Fruit fly (Drosophila melanogaster): ENCODE measurements around the gene CG31279.
A peak's percentile ranks its signal among the peaks of the same experiment; 100 is the strongest.

Gene CG31279

DNA sequence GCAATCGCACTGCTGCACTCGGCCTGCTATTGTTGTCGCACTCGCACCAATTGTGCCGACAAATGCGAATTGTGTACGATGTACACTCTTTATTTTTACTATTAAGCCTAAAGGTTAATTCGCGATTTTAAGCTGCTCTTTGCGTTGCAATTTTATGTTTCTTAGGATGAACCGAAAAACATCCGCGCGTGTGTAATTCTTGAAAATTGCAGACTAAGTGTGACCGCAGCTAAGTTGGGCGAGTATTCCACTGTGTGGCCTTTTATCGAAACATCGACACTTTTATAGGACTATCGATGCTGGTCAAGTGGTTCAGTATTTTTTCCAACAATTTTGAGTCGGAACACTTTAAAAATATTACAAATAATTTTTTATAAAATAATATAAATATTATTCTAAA is 23.1 kb downstream of the CG31279 start, which contains the start of gene Pak3:
Gene Pak3, minus strand, starts transcription at position 225 of the 400 bp plus-strand sequence.
- TF ChIP-seq CG7357 (GFP tag; IDR thresholded peaks at IDR 0.05) (peak; percentile 67; the same call in 2 of the 3 replicates), CG31365 (tag; optimal IDR thresholded peaks at IDR 0.05) (peak; percentile 0), CG7372 (GFP tag; IDR thresholded peaks at IDR 0.05) (no peak), CG2712 (tag; optimal IDR thresholded peaks at IDR 0.05) (peak; percentile 43), Dp (GFP tag; optimal IDR thresholded peaks at IDR 0.05) (peak; percentile 63), CG4360 (GFP tag; IDR thresholded peaks at IDR 0.05) (no peak), sens (GFP tag) (peak; percentile 81), Dref (GFP tag; IDR thresholded peaks at IDR 0.05) (peak; percentile 89), CG1024 (GFP tag; IDR thresholded peaks at IDR 0.05) (no peak), CTCF (GFP tag; optimal IDR thresholded peaks at IDR 0.05) (peak; percentile 14), Nf-YC (tag; optimal IDR thresholded peaks at IDR 0.05) (peak; percentile 12), en (GFP tag; optimal IDR thresholded peaks at IDR 0.05) (no peak), CG3065 (GFP tag; optimal IDR thresholded peaks at IDR 0.05) (no peak), phol (tag; optimal IDR thresholded peaks at IDR 0.05) (peak; percentile 4), crp (GFP tag; optimal IDR thresholded peaks at IDR 0.05) (peak in 1 of 2 experiments; percentile 49), z (GFP tag; IDR thresholded peaks at IDR 0.05) (no peak), ci (GFP tag; IDR thresholded peaks at IDR 0.05) (peak; percentile 32; the same call in 1 of the 3 replicates), CG14860 (GFP tag; IDR thresholded peaks at IDR 0.05; ENCODE audit: partially characterized antibody) (peak; percentile 53; the same call in 1 of the 3 replicates), D19A (tag; optimal IDR thresholded peaks at IDR 0.05) (peak; percentile 7), ham (GFP tag; IDR thresholded peaks at IDR 0.05) (no peak), NC2β (GFP tag; optimal IDR thresholded peaks at IDR 0.05) (peak; percentile 22), CG17328 (GFP tag; IDR thresholded peaks at IDR 0.05) (no peak), CG15514 (GFP tag; optimal IDR thresholded peaks at IDR 0.05) (peak; percentile 82), Dll (GFP tag; IDR thresholded peaks at IDR 0.05; ENCODE audit: partially characterized antibody) (peak; percentile 60; the same call in 3 of the 4 replicates), bbx (GFP tag; IDR thresholded peaks at IDR 0.05; ENCODE audit: partially characterized antibody) (peak; percentile 82), CG15479 (GFP tag; optimal IDR thresholded peaks at IDR 0.05) (no peak), CG17385 (GFP tag; optimal IDR thresholded peaks at IDR 0.05) (peak; percentile 6), Rfx (GFP tag; IDR thresholded peaks at IDR 0.05) (peak; percentile 6; the same call in 1 of the 2 replicates), E2f2 (GFP tag; IDR thresholded peaks at IDR 0.05) (peak; percentile 68), BEAF-32 (GFP tag; optimal IDR thresholded peaks at IDR 0.05) (peak; percentile 79), Awh (GFP tag; IDR thresholded peaks at IDR 0.05) (0 out of 2 replicates have a peak, but pooled peaks have one; percentile 10), CG7928 (GFP tag; optimal IDR thresholded peaks at IDR 0.05) (peak; percentile 3), CG30020 (tag; optimal IDR thresholded peaks at IDR 0.05) (peak; percentile 37), CG17186 (GFP tag; optimal IDR thresholded peaks at IDR 0.05) (no peak), tap (tag; optimal IDR thresholded peaks at IDR 0.05) (peak; percentile 16), vvl (GFP tag; IDR thresholded peaks at IDR 0.05) (peak; percentile 33; the same call in 1 of the 2 replicates), CG7987 (GFP tag; optimal IDR thresholded peaks at IDR 0.05) (peak; percentile 15), CG43689 (GFP tag; IDR thresholded peaks at IDR 0.05) (no peak), Sin3A (optimal IDR thresholded peaks at IDR 0.05) (peak; percentile 10), CG13775 (GFP tag; optimal IDR thresholded peaks at IDR 0.05) (peak; percentile 46), HLH4C (GFP tag; IDR thresholded peaks at IDR 0.05; ENCODE audit: partially characterized antibody) (peak; percentile 54), ato (GFP tag; IDR thresholded peaks at IDR 0.05; ENCODE audit: partially characterized antibody) (peak; percentile 51; the same call in 1 of the 2 replicates), inv (GFP tag; IDR thresholded peaks at IDR 0.05; ENCODE audit: partially characterized antibody) (peak; percentile 67), zen (tag; optimal IDR thresholded peaks at IDR 0.05) (peak; percentile 52), Optix (GFP tag; IDR thresholded peaks at IDR 0.05) (no peak), row (GFP tag; IDR thresholded peaks at IDR 0.05) (peak; percentile 51; the same call in 1 of the 3 replicates), MBD-R2 (GFP tag; IDR thresholded peaks at IDR 0.05) (peak; percentile 53; the same call in 1 of the 2 replicates), CG7786 (GFP tag; optimal IDR thresholded peaks at IDR 0.05) (no peak), zen2 (GFP tag; IDR thresholded peaks at IDR 0.05; ENCODE audit: partially characterized antibody) (peak; percentile 42; the same call in 1 of the 3 replicates), hb (GFP tag; IDR thresholded peaks at IDR 0.05; ENCODE audit: partially characterized antibody) (peak; percentile 17; the same call in 2 of the 3 replicates)

All from whole organism, embryonic.